Fruit fly (Drosophila melanogaster): Measurements from ENCODE around the gene Cpsf6.

Gene Cpsf6

DNA sequence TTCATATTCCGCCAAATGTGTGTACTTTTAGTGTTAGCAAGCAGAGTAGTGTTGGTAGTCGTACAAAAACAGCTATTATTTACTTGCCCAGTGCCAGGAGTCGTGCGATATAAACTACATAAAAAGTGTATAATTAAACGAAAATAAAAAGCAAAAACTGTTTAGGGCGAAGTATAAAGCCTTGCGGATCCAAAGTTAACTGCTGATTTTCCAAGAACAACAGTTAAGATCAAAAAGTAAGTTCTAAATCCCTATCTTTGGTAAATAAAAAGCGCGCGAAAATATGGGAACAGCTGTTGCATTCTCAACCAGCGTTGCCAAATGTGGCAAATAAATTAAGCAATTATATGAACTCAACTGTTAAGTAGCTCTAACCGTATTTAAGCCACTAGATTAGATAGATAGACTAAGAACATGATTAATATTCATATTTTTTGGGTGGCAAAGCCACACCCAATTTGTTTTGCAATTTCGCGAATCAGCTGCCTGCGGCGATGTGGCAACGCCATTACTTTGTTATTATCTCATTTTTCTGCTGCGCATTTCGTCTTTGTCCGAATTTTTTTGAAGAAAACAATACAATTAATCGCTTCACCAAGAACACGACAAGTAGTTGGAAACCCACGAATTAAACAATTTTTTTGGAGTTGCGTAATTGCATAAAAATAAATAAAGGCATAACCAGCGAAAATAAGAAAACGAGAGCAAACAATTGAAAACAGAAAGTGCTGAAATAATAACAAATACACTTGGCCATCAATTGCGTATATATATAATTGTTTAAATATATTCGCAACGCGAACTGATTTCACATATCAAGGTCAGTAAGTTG lies 25.2 kb upstream of the Cpsf6 start, which contains the start of the genes Prim1 and CG7083 (continued):
- TF ChIP-seq ERR (GFP tag; optimal IDR thresholded peaks at IDR 0.05) (peak; percentile 48), lilli (GFP tag; optimal IDR thresholded peaks at IDR 0.05) (peak; percentile 73), trh (GFP tag; optimal IDR thresholded peaks at IDR 0.05) (no peak), CG33557 (GFP tag; optimal IDR thresholded peaks at IDR 0.05) (peak; percentile 38), Xbp1 (GFP tag; optimal IDR thresholded peaks at IDR 0.05) (peak; percentile 75), crol (GFP tag; IDR thresholded peaks at IDR 0.05) (no peak), Gug (GFP tag; IDR thresholded peaks at IDR 0.05) (peak; percentile 23; the same call in 1 of the 4 replicates), nerfin-1 (tag; optimal IDR thresholded peaks at IDR 0.05) (peak; percentile 46), HmgZ (tag; optimal IDR thresholded peaks at IDR 0.05) (peak; percentile 64), Ets97D (GFP tag; optimal IDR thresholded peaks at IDR 0.05) (peak; percentile 33), Nf-YA (GFP tag; IDR thresholded peaks at IDR 0.05) (no peak), CG1832 (GFP tag; optimal IDR thresholded peaks at IDR 0.05) (no peak), CG5245 (GFP tag; optimal IDR thresholded peaks at IDR 0.05) (peak; percentile 10), CG42726 (GFP tag; IDR thresholded peaks at IDR 0.05; ENCODE audit: partially characterized antibody) (no peak), tin (GFP tag; optimal IDR thresholded peaks at IDR 0.05) (peak; percentile 65), trem (tag; optimal IDR thresholded peaks at IDR 0.05) (peak; percentile 63), CG1529 (GFP tag; optimal IDR thresholded peaks at IDR 0.05) (peak; percentile 46), Med (GFP tag) (peak; percentile 94), scrt (GFP tag; optimal IDR thresholded peaks at IDR 0.05) (peak; percentile 75), CG9215 (GFP tag; IDR thresholded peaks at IDR 0.05) (peak; percentile 27; the same call in 1 of the 2 replicates), Six4 (GFP tag; optimal IDR thresholded peaks at IDR 0.05) (peak; percentile 46), CG6683 (GFP tag; optimal IDR thresholded peaks at IDR 0.05) (no peak), CG11456 (GFP tag; IDR thresholded peaks at IDR 0.05) (0 out of 3 replicates have a peak, but pooled peaks have one; percentile 8), da (GFP tag; optimal IDR thresholded peaks at IDR 0.05) (peak; percentile 43), insv (GFP tag; optimal IDR thresholded peaks at IDR 0.05) (peak in 1 of 2 experiments; percentile 55), Camta (GFP tag; optimal IDR thresholded peaks at IDR 0.05) (peak; percentile 74), Asciz (GFP tag; optimal IDR thresholded peaks at IDR 0.05) (peak; percentile 33), jing (GFP tag; optimal IDR thresholded peaks at IDR 0.05) (no peak), ind (GFP tag; optimal IDR thresholded peaks at IDR 0.05) (peak; percentile 53), E2f2 (GFP tag; IDR thresholded peaks at IDR 0.05) (peak; percentile 82), CG13624 (GFP tag; optimal IDR thresholded peaks at IDR 0.05) (peak; percentile 97), Dip3 (GFP tag; optimal IDR thresholded peaks at IDR 0.05) (peak; percentile 22), CG10366 (GFP tag; IDR thresholded peaks at IDR 0.05) (peak; percentile 12; the same call in 1 of the 2 replicates), NC2β (GFP tag; optimal IDR thresholded peaks at IDR 0.05) (peak; percentile 46), gcm (GFP tag; optimal IDR thresholded peaks at IDR 0.05) (no peak), chn (GFP tag; optimal IDR thresholded peaks at IDR 0.05) (peak; percentile 81), wek (GFP tag; optimal IDR thresholded peaks at IDR 0.05) (peak; percentile 44), CG9609 (GFP tag; optimal IDR thresholded peaks at IDR 0.05) (peak; percentile 62), cad (GFP tag; optimal IDR thresholded peaks at IDR 0.05) (no peak), jumu (GFP tag; optimal IDR thresholded peaks at IDR 0.05) (peak; percentile 64), h (optimal IDR thresholded peaks at IDR 0.05) (no peak), Nf-YB (GFP tag; optimal IDR thresholded peaks at IDR 0.05) (no peak), CG4730 (GFP tag; IDR thresholded peaks at IDR 0.05) (no peak), bsh (GFP tag; optimal IDR thresholded peaks at IDR 0.05) (peak in 1 of 2 experiments; percentile 54), HmgD (GFP tag; optimal IDR thresholded peaks at IDR 0.05) (peak; percentile 26), Antp (GFP tag; optimal IDR thresholded peaks at IDR 0.05) (peak; percentile 60), CG3065 (GFP tag; optimal IDR thresholded peaks at IDR 0.05) (no peak), slou (GFP tag; optimal IDR thresholded peaks at IDR 0.05) (peak; percentile 38), Oli (tag; optimal IDR thresholded peaks at IDR 0.05) (peak; percentile 45), CG10979 (tag; optimal IDR thresholded peaks at IDR 0.05) (peak; percentile 50)

Measured in whole organism, embryonic.